Fruit fly (Drosophila melanogaster): ENCODE data around the gene PGRP-SB2.

- TF ChIP-seq psq (optimal IDR thresholded peaks at IDR 0.05) (no peak), EcR (GFP tag; optimal IDR thresholded peaks at IDR 0.05) (no peak)
Measured at dm6 chr3L:16711430-16712228, 14.7 kb upstream of the PGRP-SB2 start, which contains the start of the genes CG43954, Lasp and Dab.

Measured in whole organism.